Worm (Caenorhabditis elegans) whole organism, L1 larva: Measurements from ENCODE around the gene cct-8.

Experiments
- C04F5.9 ChIP-seq: sonication (generic microtip); optimal IDR thresholded peaks from 2 replicates; lab custom pipeline; 2016; ENCODE audit warnings: missing genetic modification characterization, missing compliant biosample characterization
- C16A3.4 ChIP-seq: fragments of 150-350 bp; optimal IDR thresholded peaks from 2 replicates; lab custom pipeline; 2014; ENCODE audit warnings: missing biosample characterization, missing genetic modification characterization
- C34B4.2 ChIP-seq: sonication (generic microtip); optimal IDR thresholded peaks from 2 replicates; lab custom pipeline; 2017; ENCODE audit warnings: mild to moderate bottlenecking, missing genetic modification characterization, missing compliant biosample characterization
- aha-1 ChIP-seq: fragments of 150-350 bp; optimal IDR thresholded peaks from 2 replicates; lab custom pipeline; 2014; ENCODE audit warnings: missing biosample characterization, missing genetic modification characterization
- alr-1 ChIP-seq: fragments of 200-800 bp; sonication (Bioruptor generic); optimal IDR thresholded peaks from 2 replicates; lab custom pipeline; 2018; ENCODE audit warnings: borderline replicate concordance, mild to moderate bottlenecking, missing genetic modification characterization, missing compliant biosample characterization
- aly-2 ChIP-seq: fragments of 150-350 bp; optimal IDR thresholded peaks from 2 replicates; lab custom pipeline; 2014; ENCODE audit warnings: missing biosample characterization, missing genetic modification characterization
- ceh-63 ChIP-seq: fragments of 200-800 bp; sonication (Bioruptor generic); optimal IDR thresholded peaks from 2 replicates; lab custom pipeline; 2018; ENCODE audit warnings: mild to moderate bottlenecking, missing genetic modification characterization, missing compliant biosample characterization
- ceh-8 ChIP-seq: fragments of 200-800 bp; sonication (Bioruptor generic); optimal IDR thresholded peaks from 2 replicates; lab custom pipeline; 2018; ENCODE audit warnings: mild to moderate bottlenecking, missing genetic modification characterization, moderate library complexity, missing compliant biosample characterization
- ceh-82 ChIP-seq, 3 experiments: fragments of 150-350 bp in 1 of 3; sonication (generic microtip) in 2 of 3; optimal IDR thresholded peaks; 2 replicates each; lab custom pipeline; 2014 to 2017; ENCODE audit warnings: missing biosample characterization in 3 of 3, missing genetic modification characterization in 3 of 3
- ceh-88 ChIP-seq: fragments of 200-800 bp; sonication (Bioruptor generic); IDR thresholded peaks from 2 replicates; pipeline ENCODE4 v1.3.6; 2022; ENCODE audit warnings: missing genetic modification characterization, missing compliant biosample characterization
- ceh-90 ChIP-seq: sonication (generic microtip); optimal IDR thresholded peaks from 2 replicates; lab custom pipeline; 2016; ENCODE audit warnings: missing genetic modification characterization, missing compliant biosample characterization
- dpl-1 ChIP-seq, 3 experiments: fragments of 150-350 bp in 2 of 3; sonication (generic microtip) in 1 of 3; optimal IDR thresholded peaks; 2 replicates each; lab custom pipeline; 2014 to 2017; ENCODE audit warnings: missing biosample characterization in 3 of 3, missing genetic modification characterization in 3 of 3, missing genetic modification reagents in 3 of 3
- dsc-1 ChIP-seq: sonication (generic microtip); optimal IDR thresholded peaks from 2 replicates; lab custom pipeline; 2016; ENCODE audit warnings: mild to moderate bottlenecking, missing genetic modification characterization, missing compliant biosample characterization
- efl-1 ChIP-seq, 4 experiments: fragments of 150-350 bp; optimal IDR thresholded peaks in 3 of 4; peaks in 1 of 4; 1 replicate in 1 of 4; 2 replicates in 3 of 4; lab custom pipeline; 2014; ENCODE audit warnings: missing biosample characterization in 2 of 4, missing genetic modification characterization in 2 of 4, missing genetic modification reagents in 2 of 4
- efl-3 ChIP-seq: fragments of 200-800 bp; sonication (Bioruptor generic); optimal IDR thresholded peaks from 2 replicates; lab custom pipeline; 2018; ENCODE audit warnings: mild to moderate bottlenecking, missing genetic modification characterization, missing compliant biosample characterization
- elt-2 ChIP-seq: sonication (generic microtip); optimal IDR thresholded peaks from 2 replicates; lab custom pipeline; 2016; ENCODE audit warnings: missing genetic modification characterization, mild to moderate bottlenecking, inconsistent platforms, missing compliant biosample characterization, missing genetic modification reagents
- elt-3 ChIP-seq, 6 experiments: fragments of 150-350 bp in 1 of 6; sonication (generic microtip); optimal IDR thresholded peaks; 2 replicates each; lab custom pipeline; 2017 to 2018; ENCODE audit warnings: missing biosample characterization in 6 of 6, missing genetic modification characterization in 6 of 6, inconsistent platforms in 1 of 6
- ets-5 ChIP-seq: fragments of 200-800 bp; sonication (Bioruptor generic); IDR thresholded peaks from 2 replicates; pipeline ENCODE4 v1.3.6; 2022; ENCODE audit warnings: missing genetic modification characterization, missing compliant biosample characterization
- fkh-8 ChIP-seq: sonication (generic microtip); optimal IDR thresholded peaks from 2 replicates; lab custom pipeline; 2016; ENCODE audit warnings: mild to moderate bottlenecking, missing genetic modification characterization, missing compliant biosample characterization
- fos-1 ChIP-seq: fragments of 150-350 bp; optimal IDR thresholded peaks from 2 replicates; lab custom pipeline; 2014; ENCODE audit warnings: missing biosample characterization, missing genetic modification characterization
- hpl-2 ChIP-seq: fragments of 150-350 bp; optimal IDR thresholded peaks from 2 replicates; lab custom pipeline; 2014; ENCODE audit warnings: missing biosample characterization, missing genetic modification reagents, missing genetic modification characterization
- irx-1 ChIP-seq: sonication (generic microtip); optimal IDR thresholded peaks from 2 replicates; lab custom pipeline; 2016; ENCODE audit warnings: missing genetic modification characterization, missing compliant biosample characterization
- isw-1 ChIP-seq: fragments of 200-800 bp; sonication (Bioruptor generic); IDR thresholded peaks from 2 replicates; pipeline ENCODE4 v1.3.6; 2022; ENCODE audit warnings: missing genetic modification characterization, missing compliant biosample characterization
- lin-13 ChIP-seq: fragments of 150-350 bp; optimal IDR thresholded peaks from 2 replicates; lab custom pipeline; 2014; ENCODE audit warnings: missing biosample characterization, missing genetic modification reagents, missing genetic modification characterization
- lin-15B ChIP-seq: fragments of 150-350 bp; sonication (generic microtip); optimal IDR thresholded peaks from 3 replicates; lab custom pipeline; 2014; ENCODE audit warnings: missing biosample characterization, missing genetic modification characterization
- lin-35 ChIP-seq, 2 experiments: fragments of 150-350 bp; optimal IDR thresholded peaks; 2 replicates each; lab custom pipeline; 2014; ENCODE audit warnings: missing biosample characterization in 2 of 2, missing genetic modification characterization in 2 of 2, missing genetic modification reagents in 2 of 2
- lin-39 ChIP-seq: fragments of 150-350 bp; optimal IDR thresholded peaks from 2 replicates; lab custom pipeline; 2014; ENCODE audit warnings: missing biosample characterization, missing genetic modification reagents, missing genetic modification characterization
- lsy-2 ChIP-seq, 2 experiments: fragments of 150-350 bp; optimal IDR thresholded peaks; 2 replicates each; lab custom pipeline; 2014; ENCODE audit warnings: missing biosample characterization in 2 of 2, missing genetic modification characterization in 2 of 2
- mef-2 ChIP-seq: fragments of 150-350 bp; optimal IDR thresholded peaks from 2 replicates; lab custom pipeline; 2014; ENCODE audit warnings: missing biosample characterization, missing genetic modification characterization
- nhr-12 ChIP-seq: sonication (generic microtip); optimal IDR thresholded peaks from 2 replicates; lab custom pipeline; 2017; ENCODE audit warnings: missing biosample characterization, missing genetic modification characterization
- nhr-19 ChIP-seq: fragments of 200-800 bp; sonication (Bioruptor generic); conservative IDR thresholded peaks from 2 replicates; pipeline ENCODE4 v1.3.6; 2022; ENCODE audit warnings: missing genetic modification characterization, missing compliant biosample characterization
- nhr-20 ChIP-seq: sonication (generic microtip); optimal IDR thresholded peaks from 2 replicates; lab custom pipeline; 2016; ENCODE audit warnings: mild to moderate bottlenecking, missing genetic modification characterization, missing compliant biosample characterization
- nhr-237 ChIP-seq: fragments of 150-350 bp; optimal IDR thresholded peaks from 2 replicates; lab custom pipeline; 2014; ENCODE audit warnings: missing biosample characterization, missing genetic modification characterization
- nhr-47 ChIP-seq: sonication (generic microtip); optimal IDR thresholded peaks from 2 replicates; lab custom pipeline; 2016; ENCODE audit warnings: mild to moderate bottlenecking, missing genetic modification characterization, moderate library complexity, missing compliant biosample characterization
- nhr-71 ChIP-seq: sonication (generic microtip); optimal IDR thresholded peaks from 2 replicates; lab custom pipeline; 2016; ENCODE audit warnings: mild to moderate bottlenecking, missing genetic modification characterization, moderate library complexity, missing compliant biosample characterization
- nhr-76 ChIP-seq: sonication (generic microtip); optimal IDR thresholded peaks from 2 replicates; lab custom pipeline; 2017; ENCODE audit warnings: missing biosample characterization, missing genetic modification characterization
- nhr-84 ChIP-seq: sonication (generic microtip); optimal IDR thresholded peaks from 2 replicates; lab custom pipeline; 2017; ENCODE audit warnings: missing biosample characterization, missing genetic modification characterization
- nhr-85 ChIP-seq: sonication (generic microtip); peaks from one replicate; lab custom pipeline; 2016; ENCODE audit warnings: missing genetic modification characterization, inconsistent platforms, missing compliant biosample characterization
- nhr-90 ChIP-seq: sonication (generic microtip); optimal IDR thresholded peaks from 2 replicates; lab custom pipeline; 2016; ENCODE audit warnings: mild to moderate bottlenecking, missing genetic modification characterization, missing compliant biosample characterization; ENCODE audit not compliant: poor library complexity
- skn-1 ChIP-seq: fragments of 150-350 bp; optimal IDR thresholded peaks from 2 replicates; lab custom pipeline; 2014; ENCODE audit warnings: missing biosample characterization, missing genetic modification characterization
- snu-23 ChIP-seq: sonication (generic microtip); optimal IDR thresholded peaks from 2 replicates; lab custom pipeline; 2016; ENCODE audit warnings: missing genetic modification characterization, missing compliant biosample characterization
- sox-4 ChIP-seq: sonication (generic microtip); optimal IDR thresholded peaks from 2 replicates; lab custom pipeline; 2016; ENCODE audit warnings: missing genetic modification characterization, missing compliant biosample characterization
- sptf-1 ChIP-seq: fragments of 150-350 bp; optimal IDR thresholded peaks from 2 replicates; lab custom pipeline; 2014; ENCODE audit warnings: missing biosample characterization, missing genetic modification characterization
- swsn-7 ChIP-seq: sonication (generic microtip); optimal IDR thresholded peaks from 2 replicates; lab custom pipeline; 2016; ENCODE audit warnings: missing genetic modification characterization, missing compliant biosample characterization
- tbx-2 ChIP-seq: sonication (generic microtip); optimal IDR thresholded peaks from 2 replicates; lab custom pipeline; 2016; ENCODE audit warnings: missing genetic modification characterization, missing compliant biosample characterization
- unc-130 ChIP-seq: fragments of 150-350 bp; optimal IDR thresholded peaks from 2 replicates; lab custom pipeline; 2017; ENCODE audit warnings: missing biosample characterization, missing genetic modification characterization, inconsistent platforms
- unc-62 ChIP-seq: fragments of 150-350 bp; optimal IDR thresholded peaks from 2 replicates; lab custom pipeline; 2014; ENCODE audit warnings: missing biosample characterization, missing genetic modification reagents, missing genetic modification characterization
- unc-86 ChIP-seq: sonication (generic microtip); optimal IDR thresholded peaks from 2 replicates; lab custom pipeline; 2016; ENCODE audit warnings: missing genetic modification characterization, missing compliant biosample characterization
- xbp-1 ChIP-seq: sonication (generic microtip); optimal IDR thresholded peaks from 2 replicates; lab custom pipeline; 2016; ENCODE audit warnings: missing genetic modification characterization, missing compliant biosample characterization
- zag-1 ChIP-seq: fragments of 150-350 bp; optimal IDR thresholded peaks from 2 replicates; lab custom pipeline; 2014; ENCODE audit warnings: missing biosample characterization, missing genetic modification characterization
- zip-4 ChIP-seq: fragments of 200-800 bp; sonication (Bioruptor generic); optimal IDR thresholded peaks from 2 replicates; lab custom pipeline; 2018; ENCODE audit warnings: mild to moderate bottlenecking, missing genetic modification characterization, moderate library complexity, missing compliant biosample characterization
- ztf-4 ChIP-seq: fragments of 150-350 bp; optimal IDR thresholded peaks from 2 replicates; lab custom pipeline; 2014; ENCODE audit warnings: missing biosample characterization, missing genetic modification characterization

The cct-8 gene

DNA sequence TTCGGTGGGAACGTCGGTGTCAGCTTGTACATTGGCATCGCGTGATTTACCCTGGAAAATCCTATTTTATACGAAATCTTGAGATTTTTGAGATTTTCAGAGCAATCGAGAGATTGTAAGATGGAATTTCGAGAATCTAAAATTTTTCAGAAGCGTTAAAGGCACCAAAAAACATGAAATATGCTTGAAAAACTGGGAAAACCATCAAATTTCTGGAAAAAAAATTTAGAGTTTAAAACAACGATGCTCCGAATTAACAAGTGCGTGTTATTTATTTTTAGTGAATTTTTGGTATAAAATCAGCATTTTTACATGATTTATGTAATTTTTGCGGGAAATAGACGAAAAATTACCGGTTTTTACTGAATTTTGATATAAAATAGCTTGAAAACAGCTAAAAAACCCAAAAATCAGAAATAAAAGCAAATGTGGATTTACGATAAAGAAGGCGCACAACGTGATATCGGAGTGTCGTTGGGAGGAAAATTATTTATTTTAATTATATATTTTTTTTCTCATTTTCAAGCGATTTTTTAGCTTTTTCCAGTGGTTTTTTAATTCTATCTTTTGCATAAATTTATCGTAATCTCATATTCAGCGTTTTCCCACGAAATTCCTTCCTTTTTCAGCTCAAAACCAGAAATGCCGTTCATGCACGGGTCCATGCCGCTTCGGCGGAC, 37.3 kb downstream of the cct-8 start, which contains the start of the genes Y55F3AM.13 and mrps-25:
Gene Y55F3AM.13 (minus strand): TSS at position 51 of the 680 bp plus-strand sequence.
Gene mrps-25 (plus strand): TSS at position 630 of the 680 bp plus-strand sequence.
- no peak for TF ChIP-seq nhr-84 (tag; lab: Kevin White, UChicago)
- TF ChIP-seq ceh-8 (GFP tag; lab: Kevin White, UChicago) = no peak
- peak; percentile 37 for TF ChIP-seq fkh-8 (tag; lab: Kevin White, UChicago)
- peak; percentile 32 for TF ChIP-seq irx-1 (tag; lab: Kevin White, UChicago)
- no peak for TF ChIP-seq ceh-90 (tag; lab: Kevin White, UChicago)
- TF ChIP-seq nhr-19 (GFP tag; lab: Robert Waterston, UW) = peak; percentile 42; the same call in 1 of the 2 replicates
- TF ChIP-seq efl-3 (GFP tag; lab: Kevin White, UChicago) = no peak
- TF ChIP-seq dpl-1 (GFP tag; optimal IDR thresholded peaks at IDR 0.05; lab: Kevin White, UChicago) = peak; percentile 27 to 57 (median 48)
- peak; percentile 75 for TF ChIP-seq xbp-1 (tag; lab: Kevin White, UChicago)
- TF ChIP-seq lin-35 (GFP tag; optimal IDR thresholded peaks at IDR 0.05; lab: Kevin White, UChicago) = peak; percentile 37 to 46
- peak; percentile 78 for TF ChIP-seq isw-1 (GFP tag; lab: Robert Waterston, UW)
- TF ChIP-seq aha-1 = no peak
- TF ChIP-seq nhr-47 (tag; lab: Kevin White, UChicago) = peak; percentile 77
- TF ChIP-seq C16A3.4 = peak; percentile 20
- TF ChIP-seq zag-1 (tag; lab: Kevin White, UChicago) = no peak
- TF ChIP-seq elt-3 (tag; optimal IDR thresholded peaks at IDR 0.05; lab: Kevin White, UChicago) = peak in 1 of 6 experiments; percentile 5
- peak; percentile 37 for TF ChIP-seq nhr-20 (tag; lab: Kevin White, UChicago)
- peak; percentile 63 for TF ChIP-seq C04F5.9 (tag; lab: Kevin White, UChicago)
- TF ChIP-seq ztf-4 = no peak
- peak; percentile 75 to 83 for TF ChIP-seq lsy-2 (tag; optimal IDR thresholded peaks at IDR 0.05; lab: Kevin White, UChicago)
- no peak for TF ChIP-seq C34B4.2
- no peak for TF ChIP-seq hpl-2 (GFP tag; lab: Kevin White, UChicago)
- TF ChIP-seq elt-2 (tag; lab: Kevin White, UChicago) = peak; percentile 36
- peak; percentile 16 for TF ChIP-seq unc-86 (tag; lab: Kevin White, UChicago)
- TF ChIP-seq sox-4 (tag; lab: Kevin White, UChicago) = no peak
- peak; percentile 65 for TF ChIP-seq swsn-7 (tag; lab: Kevin White, UChicago)
- TF ChIP-seq unc-62 (GFP tag; lab: Kevin White, UChicago) = no peak
- TF ChIP-seq nhr-12 (tag; lab: Kevin White, UChicago) = no peak
- peak; percentile 40 for TF ChIP-seq nhr-85 (tag; lab: Kevin White, UChicago)
- peak; percentile 29 for TF ChIP-seq skn-1 (tag; lab: Kevin White, UChicago)
- TF ChIP-seq efl-1 (optimal IDR thresholded peaks at IDR 0.05; lab: Kevin White, UChicago) = peak; percentile 45 to 59
- peak; percentile 58 to 93 for TF ChIP-seq efl-1 (GFP tag; optimal IDR thresholded peaks at IDR 0.05 in 1 of 2; lab: Kevin White, UChicago)
- peak; percentile 28 for TF ChIP-seq nhr-90 (tag; lab: Kevin White, UChicago)
- peak; percentile 63 for TF ChIP-seq dsc-1 (tag; lab: Kevin White, UChicago)
- no peak for TF ChIP-seq aly-2 (tag; lab: Kevin White, UChicago)
- TF ChIP-seq zip-4 (GFP tag; lab: Kevin White, UChicago) = no peak
- TF ChIP-seq ceh-88 (GFP tag; lab: Robert Waterston, UW) = peak; percentile 25; the same call in 1 of the 2 replicates
- TF ChIP-seq sptf-1 (tag; lab: Kevin White, UChicago) = no peak
- TF ChIP-seq nhr-71 = no peak
- no peak for TF ChIP-seq nhr-76
- no peak for TF ChIP-seq unc-130 (tag; lab: Kevin White, UChicago)
- no peak for TF ChIP-seq nhr-237
- TF ChIP-seq ceh-82 (tag; optimal IDR thresholded peaks at IDR 0.05; lab: Kevin White, UChicago) = no peak
- no peak for TF ChIP-seq mef-2 (tag; lab: Kevin White, UChicago)
- peak; percentile 48 for TF ChIP-seq lin-15B (tag; lab: Kevin White, UChicago)
- TF ChIP-seq ets-5 (GFP tag; lab: Robert Waterston, UW) = no peak
- TF ChIP-seq lin-13 = no peak
- TF ChIP-seq tbx-2 (tag; lab: Kevin White, UChicago) = peak; percentile 69
- no peak for TF ChIP-seq alr-1 (tag; lab: Kevin White, UChicago)
- TF ChIP-seq lin-39 (tag; lab: Kevin White, UChicago) = peak; percentile 5
- TF ChIP-seq snu-23 (GFP tag; lab: Kevin White, UChicago) = peak; percentile 71
- TF ChIP-seq fos-1 (tag; lab: Kevin White, UChicago) = no peak
- TF ChIP-seq ceh-63 = no peak
